Fruit fly (Drosophila melanogaster): ENCODE measurements around the gene CG46281.

dm6 chr3R:13070011-13070619 lies 40.0 kb upstream of the CG46281 start:
- TF ChIP-seq luna (GFP tag; optimal IDR thresholded peaks at IDR 0.05) (no peak), CG6689 (GFP tag; IDR thresholded peaks at IDR 0.05) (no peak), CG9817 (tag; optimal IDR thresholded peaks at IDR 0.05) (no peak), CG43689 (GFP tag; IDR thresholded peaks at IDR 0.05) (no peak), tna (GFP tag; IDR thresholded peaks at IDR 0.05; ENCODE audit: partially characterized antibody) (no peak)

All from whole organism, embryonic.